Worm (Caenorhabditis elegans): ENCODE measurements around the gene ttr-12.
"Not testable (repeated sequence)": the region's sequence is repeated elsewhere in the genome, so short reads cannot be mapped to it uniquely, and the experiment has no call there.

ttr-12 gene

DNA sequence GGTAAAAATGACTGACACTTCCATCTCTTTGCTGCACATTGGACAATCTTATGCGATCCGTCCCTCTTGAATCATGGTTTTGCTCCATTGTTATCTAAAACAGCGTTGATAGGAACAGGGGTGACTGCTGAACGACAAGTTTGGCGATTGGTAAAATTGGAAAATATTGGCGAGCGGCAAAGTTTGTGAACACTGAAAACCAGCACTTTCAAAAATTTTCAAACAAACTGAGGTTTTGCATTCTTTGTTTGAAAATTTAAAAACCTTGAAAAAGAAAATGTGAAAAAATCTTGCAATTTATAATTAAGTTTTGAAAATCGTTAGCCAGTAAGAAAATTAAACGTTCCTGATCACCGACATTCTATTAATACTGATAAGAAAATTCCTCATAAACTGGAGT is 42.1 kb downstream of the ttr-12 start, which contains the start of gene F26F2.3:
F26F2.3 (minus strand) TSS at position 101 of the 400 bp plus-strand sequence.
- TF ChIP-seq lin-13 (GFP tag; optimal IDR thresholded peaks at IDR 0.05): no peak
- no peak for TF ChIP-seq lin-39 (tag; optimal IDR thresholded peaks at IDR 0.05)
- no peak for TF ChIP-seq fos-1 (tag; optimal IDR thresholded peaks at IDR 0.05)
- TF ChIP-seq elt-3 (tag; optimal IDR thresholded peaks at IDR 0.05): no peak
- TF ChIP-seq egl-27 (tag; optimal IDR thresholded peaks at IDR 0.05): no peak
- no peak for TF ChIP-seq sem-4 (tag; optimal IDR thresholded peaks at IDR 0.05)

DNA sequence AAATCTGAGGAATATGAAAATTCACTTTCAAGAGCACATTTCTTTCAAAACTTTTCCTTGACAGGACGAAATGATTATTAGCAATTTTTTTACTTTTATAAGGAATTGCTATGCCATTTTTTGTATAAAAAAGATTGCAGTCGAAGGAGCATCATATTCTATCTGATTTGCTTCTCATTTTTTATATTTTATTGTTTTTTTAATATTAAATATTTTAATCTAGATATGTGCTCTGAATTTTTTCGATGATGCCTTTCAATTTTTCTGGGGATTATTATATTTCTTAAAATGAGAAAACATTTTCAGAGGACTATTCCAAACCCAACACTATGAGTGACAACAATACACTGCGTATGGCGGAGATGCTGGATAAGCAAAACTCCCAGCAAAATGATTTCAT is 44.5 kb downstream of the ttr-12 start, which contains the start of gene F26F2.13:
F26F2.13 (plus strand) TSS at position 301 of the 400 bp plus-strand sequence.
- TF ChIP-seq lin-39 (tag; optimal IDR thresholded peaks at IDR 0.05); crh-2 (tag; optimal IDR thresholded peaks at IDR 0.05); sma-9 (GFP tag; optimal IDR thresholded peaks at IDR 0.05); sma-9 (tag; optimal IDR thresholded peaks at IDR 0.05): not testable (repeated sequence)

- TF ChIP-seq ztf-11 (tag; optimal IDR thresholded peaks at IDR 0.05): no peak
- no peak for TF ChIP-seq fos-1 (tag; optimal IDR thresholded peaks at IDR 0.05)
- no peak for TF ChIP-seq elt-3 (tag; optimal IDR thresholded peaks at IDR 0.05)
- no peak for TF ChIP-seq skn-1 (tag; optimal IDR thresholded peaks at IDR 0.05)
- TF ChIP-seq Y55F3AM.14 (GFP tag; optimal IDR thresholded peaks at IDR 0.05): no peak
- TF ChIP-seq aly-2 (tag; optimal IDR thresholded peaks at IDR 0.05): no peak
- no peak for TF ChIP-seq nhr-25 (tag; optimal IDR thresholded peaks at IDR 0.05)
- TF ChIP-seq ztf-4 (tag; optimal IDR thresholded peaks at IDR 0.05): no peak
- no peak for TF ChIP-seq sma-3 (GFP tag; optimal IDR thresholded peaks at IDR 0.05)
- TF ChIP-seq lin-11 (tag; optimal IDR thresholded peaks at IDR 0.05): no peak
- no peak for TF ChIP-seq unc-62 (GFP tag; optimal IDR thresholded peaks at IDR 0.05)
- no peak for TF ChIP-seq nhr-11 (tag; optimal IDR thresholded peaks at IDR 0.05)
- no peak for TF ChIP-seq mdl-1 (tag; optimal IDR thresholded peaks at IDR 0.05)
- TF ChIP-seq ama-1 (optimal IDR thresholded peaks at IDR 0.05): no peak
These were observed 46.8 kb downstream of the ttr-12 start, which contains the start of gene F26F2.1 for ce11 chrV:20561795-20562194. Gene F26F2.1, minus strand, starts transcription at chrV:20561895.

- TF ChIP-seq nhr-23 (tag; optimal IDR thresholded peaks at IDR 0.05): no peak
- no peak for TF ChIP-seq fos-1 (tag; optimal IDR thresholded peaks at IDR 0.05)
- TF ChIP-seq sma-3 (GFP tag; optimal IDR thresholded peaks at IDR 0.05): no peak
- no peak for TF ChIP-seq unc-39 (tag; optimal IDR thresholded peaks at IDR 0.05)
- TF ChIP-seq dmd-4 (tag; optimal IDR thresholded peaks at IDR 0.05): no peak
- TF ChIP-seq ama-1 (optimal IDR thresholded peaks at IDR 0.05): no peak
- no peak for TF ChIP-seq zag-1 (tag; optimal IDR thresholded peaks at IDR 0.05)
- TF ChIP-seq nhr-21 (tag; optimal IDR thresholded peaks at IDR 0.05): no peak
- TF ChIP-seq F13H6.1 (tag; optimal IDR thresholded peaks at IDR 0.05): no peak
- TF ChIP-seq gmeb-1 (tag; optimal IDR thresholded peaks at IDR 0.05): no peak
- no peak for TF ChIP-seq sem-4 (tag; optimal IDR thresholded peaks at IDR 0.05)
- TF ChIP-seq nhr-237 (tag; optimal IDR thresholded peaks at IDR 0.05): no peak
- no peak for TF ChIP-seq nhr-6 (tag; optimal IDR thresholded peaks at IDR 0.05)
- TF ChIP-seq alr-1 (tag; optimal IDR thresholded peaks at IDR 0.05): no peak
- no peak for TF ChIP-seq lin-11 (tag; optimal IDR thresholded peaks at IDR 0.05)
These were observed 50.3 kb downstream of the ttr-12 start, which contains the start of gene abf-4 for ce11 chrV:20558270-20558669. Gene abf-4, minus strand, starts transcription at chrV:20558370.

Measured in whole organism, L2 larva.